Fruit fly (Drosophila melanogaster): Measurements from ENCODE around the gene Diap1.

The Diap1 gene

dm6 chr3L:16001164-16001679, 49.6 kb downstream of the Diap1 start (continued):
- TF ChIP-seq CG8924 (tag; optimal IDR thresholded peaks at IDR 0.05) (peak; percentile 84), CG1647 (GFP tag; optimal IDR thresholded peaks at IDR 0.05) (no peak), Atf-2 (GFP tag; optimal IDR thresholded peaks at IDR 0.05) (peak; percentile 68), run (tag; optimal IDR thresholded peaks at IDR 0.05) (no peak), ssp (GFP tag; IDR thresholded peaks at IDR 0.05) (0 out of 2 replicates have a peak, but pooled peaks have one; percentile 27), Dbx (GFP tag; IDR thresholded peaks at IDR 0.05) (peak; percentile 75; the same call in 2 of the 3 replicates), Ssrp (tag; optimal IDR thresholded peaks at IDR 0.05) (peak; percentile 41), vnd (GFP tag; IDR thresholded peaks at IDR 0.05; ENCODE audit: partially characterized antibody) (no peak), sug (tag; optimal IDR thresholded peaks at IDR 0.05) (peak; percentile 86), lab (GFP tag; optimal IDR thresholded peaks at IDR 0.05) (peak; percentile 90), ttk (GFP tag; IDR thresholded peaks at IDR 0.05) (no peak), CG13894 (tag; optimal IDR thresholded peaks at IDR 0.05) (peak; percentile 92), Deaf1 (tag; optimal IDR thresholded peaks at IDR 0.05) (peak; percentile 52), tx (GFP tag; optimal IDR thresholded peaks at IDR 0.05) (peak; percentile 74), CG18619 (GFP tag; optimal IDR thresholded peaks at IDR 0.05) (peak; percentile 80), YL-1 (GFP tag; optimal IDR thresholded peaks at IDR 0.05) (peak; percentile 27), slp2 (GFP tag; optimal IDR thresholded peaks at IDR 0.05) (peak; percentile 67), abd-A (tag; optimal IDR thresholded peaks at IDR 0.05) (peak; percentile 94), CG31388 (GFP tag; optimal IDR thresholded peaks at IDR 0.05) (no peak), TFAM (GFP tag; optimal IDR thresholded peaks at IDR 0.05) (no peak), sd (tag; optimal IDR thresholded peaks at IDR 0.05) (peak; percentile 93), CG7839 (tag; optimal IDR thresholded peaks at IDR 0.05) (peak; percentile 86), ci (GFP tag; IDR thresholded peaks at IDR 0.05) (no peak), az2 (GFP tag; optimal IDR thresholded peaks at IDR 0.05) (peak; percentile 60), luna (GFP tag; optimal IDR thresholded peaks at IDR 0.05) (peak; percentile 85), chinmo (GFP tag; IDR thresholded peaks at IDR 0.05; ENCODE audit: partially characterized antibody) (peak; percentile 75; the same call in 1 of the 4 replicates), wek (GFP tag; optimal IDR thresholded peaks at IDR 0.05) (no peak), pum (GFP tag; optimal IDR thresholded peaks at IDR 0.05) (peak; percentile 63), CG7271 (tag; optimal IDR thresholded peaks at IDR 0.05) (no peak), gsb (GFP tag; IDR thresholded peaks at IDR 0.05) (peak; percentile 58), CG3407 (GFP tag; optimal IDR thresholded peaks at IDR 0.05) (peak; percentile 27), CG12155 (GFP tag; optimal IDR thresholded peaks at IDR 0.05) (peak; percentile 76), ash1 (GFP tag; optimal IDR thresholded peaks at IDR 0.05) (peak; percentile 13), CG2712 (tag; optimal IDR thresholded peaks at IDR 0.05) (peak; percentile 68), ind (GFP tag; optimal IDR thresholded peaks at IDR 0.05) (peak; percentile 79), HLH3B (GFP tag; IDR thresholded peaks at IDR 0.05) (0 out of 2 replicates have a peak, but pooled peaks have one; percentile 36), ranshi (GFP tag; IDR thresholded peaks at IDR 0.05) (peak; percentile 55; the same call in 1 of the 2 replicates), CG1792 (GFP tag; optimal IDR thresholded peaks at IDR 0.05) (peak; percentile 74), ab (GFP tag; optimal IDR thresholded peaks at IDR 0.05) (peak; percentile 23), twi (tag; optimal IDR thresholded peaks at IDR 0.05) (peak; percentile 14), Dp (GFP tag; optimal IDR thresholded peaks at IDR 0.05) (no peak), zf30C (GFP tag; optimal IDR thresholded peaks at IDR 0.05) (peak; percentile 16), CG6689 (GFP tag; IDR thresholded peaks at IDR 0.05) (peak; percentile 78), CG6791 (GFP tag; IDR thresholded peaks at IDR 0.05; ENCODE audit: partially characterized antibody) (no peak), PHDP (tag; optimal IDR thresholded peaks at IDR 0.05) (peak; percentile 87), CG1602 (GFP tag; optimal IDR thresholded peaks at IDR 0.05) (peak; percentile 51), CG12769 (tag; optimal IDR thresholded peaks at IDR 0.05) (peak; percentile 89), ken (GFP tag; IDR thresholded peaks at IDR 0.05) (no peak), sisA (GFP tag; IDR thresholded peaks at IDR 0.05) (no peak; the same call in 1 of the 2 replicates), CG11696 (GFP tag; IDR thresholded peaks at IDR 0.05) (peak; percentile 91)
